Worm (Caenorhabditis elegans): Measurements from ENCODE around the gene T03G11.10.

Gene T03G11.10

DNA sequence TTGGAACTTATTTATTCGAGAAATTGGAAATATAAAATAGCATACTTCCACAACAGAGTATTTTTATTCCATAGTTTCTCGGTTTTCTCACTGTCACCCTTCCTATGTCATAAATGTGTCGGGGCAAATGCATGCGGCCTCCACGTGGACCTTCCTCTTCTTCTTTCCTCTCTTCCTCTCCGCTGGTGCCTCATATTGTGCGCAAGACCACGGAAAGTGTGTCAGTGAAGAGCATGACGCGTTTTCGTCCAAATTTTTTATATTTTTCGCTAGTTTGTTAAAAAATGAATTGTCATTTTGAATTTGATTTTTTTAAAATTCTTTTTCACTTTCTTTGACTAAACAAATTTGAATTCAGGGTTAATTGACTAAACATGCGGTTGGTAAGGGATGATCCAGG lies 5.9 kb downstream of the T03G11.10 start, which contains the start of gene mans-3 (continued):
- TF ChIP-seq duxl-1 (tag; optimal IDR thresholded peaks at IDR 0.05; ENCODE audit: poor library complexity): peak; percentile 84
- peak; percentile 88 for TF ChIP-seq spr-1 (tag; optimal IDR thresholded peaks at IDR 0.05)
- TF ChIP-seq T26A8.4 (GFP tag; IDR thresholded peaks at IDR 0.05): no peak
- peak; percentile 91 for TF ChIP-seq nhr-48 (tag; optimal IDR thresholded peaks at IDR 0.05)
- TF ChIP-seq rbr-2 (tag; optimal IDR thresholded peaks at IDR 0.05): peak; percentile 94
- TF ChIP-seq dpl-1 (GFP tag; optimal IDR thresholded peaks at IDR 0.05): peak; percentile 79
- TF ChIP-seq saeg-2 (GFP tag; IDR thresholded peaks at IDR 0.05): 0 out of 2 replicates have a peak, but pooled peaks have one; percentile 35
- no peak for TF ChIP-seq ceh-62 (tag; optimal IDR thresholded peaks at IDR 0.05)
- peak; percentile 51 to 72 for TF ChIP-seq daf-16 (GFP tag; optimal IDR thresholded peaks at IDR 0.05)
- TF ChIP-seq daf-16 (tag; optimal IDR thresholded peaks at IDR 0.05): peak; percentile 70
- TF ChIP-seq php-3 (GFP tag; IDR thresholded peaks at IDR 0.05): no peak; the same call in 1 of the 2 replicates
- no peak for TF ChIP-seq Y5F2A.4 (GFP tag; optimal IDR thresholded peaks at IDR 0.05)
- TF ChIP-seq nhr-11 (tag; optimal IDR thresholded peaks at IDR 0.05): peak; percentile 90
- TF ChIP-seq jun-1 (tag; optimal IDR thresholded peaks at IDR 0.05): peak; percentile 42
- TF ChIP-seq ceh-32 (tag; optimal IDR thresholded peaks at IDR 0.05; ENCODE audit: poor library complexity): peak; percentile 42
- peak; percentile 100 for TF ChIP-seq mxl-3 (GFP tag; optimal IDR thresholded peaks at IDR 0.05)
- TF ChIP-seq hlh-11 (tag; optimal IDR thresholded peaks at IDR 0.05): peak; percentile 98
- TF ChIP-seq aly-2 (tag; optimal IDR thresholded peaks at IDR 0.05): no peak
- TF ChIP-seq F49E8.2 (tag; optimal IDR thresholded peaks at IDR 0.05; ENCODE audit: borderline replicate concordance): no peak
- no peak for TF ChIP-seq nhr-237 (tag; optimal IDR thresholded peaks at IDR 0.05)
- peak; percentile 84 for TF ChIP-seq T20F7.1 (GFP tag; optimal IDR thresholded peaks at IDR 0.05)
- TF ChIP-seq tra-1 (GFP tag; IDR thresholded peaks at IDR 0.05): peak; percentile 82
- no peak for TF ChIP-seq arid-1 (GFP tag; conservative IDR thresholded peaks at IDR 0.05)
- no peak for TF ChIP-seq spr-3 (GFP tag; optimal IDR thresholded peaks at IDR 0.05)
- TF ChIP-seq madf-9 (GFP tag; conservative IDR thresholded peaks at IDR 0.05): peak; percentile 68; the same call in 1 of the 2 replicates
- no peak for TF ChIP-seq ama-1 (optimal IDR thresholded peaks at IDR 0.05)
- TF ChIP-seq daf-19 (GFP tag; conservative IDR thresholded peaks at IDR 0.05): no peak; the same call in 1 of the 2 replicates
- TF ChIP-seq mxl-2 (GFP tag; conservative IDR thresholded peaks at IDR 0.05): peak; percentile 96

ce11 chrX:5164054-5164453 lies 6.9 kb downstream of the T03G11.10 start:
- no peak for TF ChIP-seq tag-97 (GFP tag; IDR thresholded peaks at IDR 0.05)
- TF ChIP-seq dve-1 (tag; optimal IDR thresholded peaks at IDR 0.05; ENCODE audit: insufficient read depth): no peak
- no peak for TF ChIP-seq dpl-1 (GFP tag; optimal IDR thresholded peaks at IDR 0.05)

ce11 chrX:5162755-5163154 lies 8.2 kb downstream of the T03G11.10 start, which contains the start of gene EGAP5.1:
TSS of gene EGAP5.1 (plus strand) at chrX:5163055.
- TF ChIP-seq mdt-29 (GFP tag; IDR thresholded peaks at IDR 0.05): no peak
- no peak for TF ChIP-seq ceh-20 (GFP tag; IDR thresholded peaks at IDR 0.05)
- no peak for TF ChIP-seq egl-27 (tag; optimal IDR thresholded peaks at IDR 0.05)
- no peak for TF ChIP-seq vab-7 (GFP tag; IDR thresholded peaks at IDR 0.05)
- TF ChIP-seq mes-2 (tag; optimal IDR thresholded peaks at IDR 0.05; ENCODE audit: poor library complexity, severe bottlenecking): no peak
- TF ChIP-seq skn-1 (tag; optimal IDR thresholded peaks at IDR 0.05): no peak
- no peak for TF ChIP-seq ces-1 (GFP tag; optimal IDR thresholded peaks at IDR 0.05)
- no peak for TF ChIP-seq dve-1 (tag; optimal IDR thresholded peaks at IDR 0.05; ENCODE audit: insufficient read depth)
- no peak for TF ChIP-seq snpc-1.2 (GFP tag; IDR thresholded peaks at IDR 0.05)
- TF ChIP-seq Y75B8A.6 (GFP tag; IDR thresholded peaks at IDR 0.05): no peak
- no peak for TF ChIP-seq madf-9 (GFP tag; conservative IDR thresholded peaks at IDR 0.05)
- TF ChIP-seq fos-1 (tag; optimal IDR thresholded peaks at IDR 0.05): no peak
- no peak for TF ChIP-seq zip-11 (GFP tag; IDR thresholded peaks at IDR 0.05)
- no peak for TF ChIP-seq rbr-2 (tag; optimal IDR thresholded peaks at IDR 0.05)

Data from whole organism, L4 larva.